Fruit fly (Drosophila melanogaster): ENCODE results near the gene Roc1b.

- TF ChIP-seq CG4496 (GFP tag; IDR thresholded peaks at IDR 0.05) = no peak
- no peak for TF ChIP-seq CG17806 (tag; optimal IDR thresholded peaks at IDR 0.05)
- no peak for TF ChIP-seq CG10348 (GFP tag; IDR thresholded peaks at IDR 0.05)
- no peak for TF ChIP-seq rn (GFP tag; IDR thresholded peaks at IDR 0.05)
- TF ChIP-seq CG8159 (tag; optimal IDR thresholded peaks at IDR 0.05) = no peak
- TF ChIP-seq gl (tag; optimal IDR thresholded peaks at IDR 0.05) = no peak
- TF ChIP-seq CG14655 (GFP tag; optimal IDR thresholded peaks at IDR 0.05) = no peak
- no peak for TF ChIP-seq EcR (GFP tag; optimal IDR thresholded peaks at IDR 0.05)
- TF ChIP-seq CG13204 (GFP tag; optimal IDR thresholded peaks at IDR 0.05) = no peak
- TF ChIP-seq CG9948 (tag; optimal IDR thresholded peaks at IDR 0.05) = no peak
Observed at dm6 chr3L:375672-376071, 17.9 kb downstream of the Roc1b start.
